Worm (Caenorhabditis elegans) whole organism, L4/young adult: ENCODE results near the gene T13H5.1.

Experiments
- W03F9.2 ChIP-seq: fragments of 150-350 bp; optimal IDR thresholded peaks from 2 replicates; lab custom pipeline; 2014; ENCODE audit warnings: missing biosample characterization, missing genetic modification characterization
- dao-5 ChIP-seq: sonication (generic microtip); optimal IDR thresholded peaks from 2 replicates; lab custom pipeline; 2016; ENCODE audit warnings: missing genotype, missing genetic modification characterization, moderate library complexity, missing compliant biosample characterization
- him-1 ChIP-seq: sonication (generic microtip); optimal IDR thresholded peaks from 2 replicates; lab custom pipeline; 2016; ENCODE audit warnings: missing genotype, missing genetic modification reagents, missing genetic modification characterization, missing compliant biosample characterization

Gene T13H5.1

ce11 chrII:8515521-8515920 is 6.7 kb upstream of the T13H5.1 start:
- TF ChIP-seq W03F9.2 (tag; lab: Kevin White, UChicago), result no peak
- TF ChIP-seq him-1 (tag; lab: Kevin White, UChicago), result no peak
- no peak for TF ChIP-seq dao-5 (tag; lab: Kevin White, UChicago)

DNA sequence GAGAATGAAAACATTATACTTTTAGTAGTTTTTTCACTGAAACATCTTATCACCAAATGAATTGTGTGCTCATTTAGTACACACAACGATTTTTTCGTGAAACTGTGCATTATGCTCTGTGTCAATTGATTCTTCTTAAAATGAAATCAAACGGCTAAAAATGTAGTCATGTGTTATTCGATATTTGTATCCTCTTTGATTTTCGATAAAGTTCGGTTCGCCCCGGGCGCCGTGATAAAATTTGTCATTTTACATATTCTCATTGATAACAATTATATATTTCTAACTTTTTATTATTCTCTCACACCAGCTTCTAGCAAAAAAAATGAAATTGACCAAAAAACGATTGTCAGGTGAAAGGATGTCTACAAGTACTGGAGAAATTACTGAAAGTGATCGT is 5.9 kb upstream of the T13H5.1 start, which contains the start of gene ctg-2:
Gene ctg-2 (plus strand): TSS at position 326 of the 400 bp plus-strand sequence.
- no peak for TF ChIP-seq dao-5 (tag; lab: Kevin White, UChicago)
- no peak for TF ChIP-seq him-1 (tag; lab: Kevin White, UChicago)
- no peak for TF ChIP-seq W03F9.2 (tag; lab: Kevin White, UChicago)

DNA sequence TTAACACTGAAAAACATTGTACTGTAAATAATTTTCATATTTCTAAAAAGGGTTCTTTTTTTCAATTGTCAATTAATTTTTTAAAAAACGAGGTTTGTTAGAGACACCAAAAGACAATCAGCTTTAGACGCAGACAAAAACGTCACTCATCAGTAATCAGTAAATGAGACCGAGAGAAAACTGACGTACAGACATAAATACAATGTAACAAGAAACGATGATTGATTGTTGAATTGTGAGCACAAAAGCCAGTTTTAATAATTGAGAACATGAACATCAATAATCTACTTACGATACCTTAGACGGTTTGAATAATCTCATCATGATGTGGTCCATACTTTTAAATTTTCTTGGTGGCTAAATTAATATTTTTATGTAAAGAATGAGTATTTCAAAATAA is 2.1 kb downstream of the T13H5.1 start:
- no peak for TF ChIP-seq W03F9.2 (tag; lab: Kevin White, UChicago)
- TF ChIP-seq him-1 (tag; lab: Kevin White, UChicago), result no peak

- TF ChIP-seq him-1 (tag; lab: Kevin White, UChicago) (no peak), W03F9.2 (tag; lab: Kevin White, UChicago) (no peak), dao-5 (tag; lab: Kevin White, UChicago) (no peak)
Observed at ce11 chrII:8504074-8504724, 4.7 kb downstream of the T13H5.1 start.

- TF ChIP-seq dao-5 (tag; lab: Kevin White, UChicago), result no peak
- TF ChIP-seq him-1 (tag; lab: Kevin White, UChicago), result no peak
- TF ChIP-seq W03F9.2 (tag; lab: Kevin White, UChicago), result no peak
Observed at ce11 chrII:8499021-8499420, 9.8 kb downstream of the T13H5.1 start.

ce11 chrII:8498173-8498572 is 10.7 kb downstream of the T13H5.1 start:
- TF ChIP-seq dao-5 (tag; lab: Kevin White, UChicago), result no peak
- TF ChIP-seq him-1 (tag; lab: Kevin White, UChicago), result no peak
- no peak for TF ChIP-seq W03F9.2 (tag; lab: Kevin White, UChicago)

ce11 chrII:8496184-8496583 is 12.7 kb downstream of the T13H5.1 start:
- TF ChIP-seq dao-5 (tag; lab: Kevin White, UChicago), result no peak
- TF ChIP-seq him-1 (tag; lab: Kevin White, UChicago), result no peak
- no peak for TF ChIP-seq W03F9.2 (tag; lab: Kevin White, UChicago)

ce11 chrII:8494228-8494717 is 14.6 kb downstream of the T13H5.1 start, which contains the start of gene M05D6.9:
TSS of gene M05D6.9 (plus strand) at chrII:8494278.
- TF ChIP-seq W03F9.2 (tag; lab: Kevin White, UChicago) (no peak), dao-5 (tag; lab: Kevin White, UChicago) (no peak), him-1 (tag; lab: Kevin White, UChicago) (no peak)

ce11 chrII:8488123-8488522 is 20.7 kb downstream of the T13H5.1 start:
- TF ChIP-seq W03F9.2 (tag; lab: Kevin White, UChicago) (no peak), him-1 (tag; lab: Kevin White, UChicago) (no peak), dao-5 (tag; lab: Kevin White, UChicago) (no peak)

ce11 chrII:8485603-8486002 is 23.3 kb downstream of the T13H5.1 start, which contains the start of gene gbh-2:
TSS of gene gbh-2 (plus strand) at chrII:8485879.
- TF ChIP-seq him-1 (tag; lab: Kevin White, UChicago) (no peak), W03F9.2 (tag; lab: Kevin White, UChicago) (no peak), dao-5 (tag; lab: Kevin White, UChicago) (no peak)

DNA sequence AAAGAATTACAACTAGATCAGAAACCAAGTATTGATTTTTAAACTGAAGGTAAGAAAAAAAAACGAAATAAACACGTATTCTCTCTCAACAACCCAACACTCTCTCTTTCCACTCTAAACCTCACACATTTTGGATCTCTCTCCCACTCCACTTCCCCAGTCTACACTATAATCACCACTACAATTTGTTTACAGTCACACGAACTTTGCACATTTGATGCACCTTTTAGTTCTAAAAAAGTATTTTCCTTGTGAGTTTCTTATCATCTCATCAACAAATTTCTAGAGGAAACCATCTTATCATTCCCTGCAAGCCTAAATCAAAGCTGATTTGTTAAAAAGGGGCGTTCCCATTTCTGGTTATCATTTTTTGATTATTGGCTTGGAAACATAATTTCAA is 24.3 kb downstream of the T13H5.1 start:
- TF ChIP-seq dao-5 (tag; lab: Kevin White, UChicago) (no peak), W03F9.2 (tag; lab: Kevin White, UChicago) (no peak), him-1 (tag; lab: Kevin White, UChicago) (no peak)

- TF ChIP-seq W03F9.2 (tag; lab: Kevin White, UChicago) (no peak), him-1 (tag; lab: Kevin White, UChicago) (no peak), dao-5 (tag; lab: Kevin White, UChicago) (no peak)
Observed at ce11 chrII:8483793-8484186, 25.1 kb downstream of the T13H5.1 start, which contains the start of gene taap-1. TSS of gene taap-1 (minus strand) at chrII:8483871.

- TF ChIP-seq W03F9.2 (tag; lab: Kevin White, UChicago) (no peak), him-1 (tag; lab: Kevin White, UChicago) (no peak), dao-5 (tag; lab: Kevin White, UChicago) (no peak)
Observed at ce11 chrII:8483124-8483792, 25.6 kb downstream of the T13H5.1 start.
